Worm (Caenorhabditis elegans): ENCODE data around the gene T01B10.5.

The T01B10.5 gene

ce11 chrX:8460958-8461357 lies 34.1 kb upstream of the T01B10.5 start:
- no peak for TF ChIP-seq lin-32 (GFP tag; optimal IDR thresholded peaks at IDR 0.05)
- no peak for TF ChIP-seq elt-3 (tag; optimal IDR thresholded peaks at IDR 0.05)
- TF ChIP-seq elt-1 (tag; optimal IDR thresholded peaks at IDR 0.05; ENCODE audit: borderline replicate concordance, insufficient read depth) = peak; percentile 60
- TF ChIP-seq zip-8 (tag; optimal IDR thresholded peaks at IDR 0.05) = no peak

DNA sequence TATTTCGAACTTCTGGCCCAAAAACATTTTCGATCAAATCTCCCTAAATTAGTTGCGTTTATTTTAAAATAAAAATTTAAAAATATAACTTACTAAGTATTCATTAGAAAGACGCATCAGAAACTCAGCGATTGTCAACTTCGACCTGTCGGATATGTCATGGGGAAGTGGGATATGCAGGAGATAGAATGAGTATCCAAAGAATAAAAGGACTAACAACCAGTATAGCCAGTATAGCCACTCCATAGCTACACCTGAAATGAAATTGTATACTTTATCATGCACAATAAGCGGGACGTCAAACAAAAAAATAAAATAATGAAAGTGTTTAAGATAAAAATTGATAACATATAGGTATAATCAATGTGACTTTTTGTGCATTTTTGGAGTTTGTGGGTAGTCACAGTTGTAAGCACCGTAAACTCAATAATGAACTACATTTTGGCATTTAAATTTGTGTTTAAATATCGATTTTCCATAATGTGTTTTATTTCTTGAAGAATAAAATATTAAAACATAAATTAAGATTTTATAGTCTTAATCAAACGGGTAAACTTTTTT lies 31.9 kb upstream of the T01B10.5 start, which contains the start of gene F16F9.4:
TSS of gene F16F9.4 (minus strand) at position 276 of the 561 bp plus-strand sequence.
- TF ChIP-seq flh-1 (GFP tag; optimal IDR thresholded peaks at IDR 0.05) = no peak
- no peak for TF ChIP-seq ces-1 (GFP tag; optimal IDR thresholded peaks at IDR 0.05)
- TF ChIP-seq elt-1 (tag; optimal IDR thresholded peaks at IDR 0.05; ENCODE audit: borderline replicate concordance, insufficient read depth) = no peak
- no peak for TF ChIP-seq nhr-237 (tag; optimal IDR thresholded peaks at IDR 0.05)

ce11 chrX:8463889-8464444 lies 31.1 kb upstream of the T01B10.5 start:
- TF ChIP-seq elt-1 (tag; optimal IDR thresholded peaks at IDR 0.05; ENCODE audit: borderline replicate concordance, insufficient read depth) = peak; percentile 44
- TF ChIP-seq nhr-28 (tag; optimal IDR thresholded peaks at IDR 0.05) = no peak

DNA sequence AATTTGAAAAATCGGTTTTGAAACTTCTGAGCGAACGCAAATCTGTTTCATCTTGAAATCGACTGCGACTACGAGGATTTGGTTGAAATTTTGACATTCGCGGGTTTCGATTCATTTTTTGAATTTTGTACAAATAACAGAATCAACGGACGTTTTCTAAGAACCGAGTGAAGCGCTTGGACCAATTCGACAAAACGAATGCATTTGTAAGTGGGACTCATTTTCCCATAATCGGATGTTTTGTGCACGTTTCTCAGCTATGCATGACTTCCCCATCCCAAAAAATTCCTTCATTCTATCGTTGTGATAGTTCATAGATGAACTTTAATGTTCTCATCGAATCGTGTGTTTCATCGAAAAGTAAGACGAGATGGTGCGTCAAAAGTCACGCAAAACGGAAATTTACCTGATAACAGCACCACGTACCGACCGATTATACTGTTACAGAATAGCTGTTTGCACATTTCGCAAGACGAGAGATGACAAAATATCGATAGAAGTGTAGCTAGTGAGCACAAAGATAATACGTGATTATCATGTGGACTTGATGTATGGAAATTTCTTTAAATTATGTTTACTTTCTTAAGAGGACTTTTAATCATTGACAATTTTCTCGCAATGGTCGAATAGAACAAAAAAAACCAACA lies 24.9 kb upstream of the T01B10.5 start, which contains the start of gene mec-10:
TSS of gene mec-10 (minus strand) at position 189 of the 647 bp plus-strand sequence.
- no peak for TF ChIP-seq flh-1 (GFP tag; optimal IDR thresholded peaks at IDR 0.05)
- TF ChIP-seq unc-120 (tag; optimal IDR thresholded peaks at IDR 0.05; ENCODE audit: poor library complexity, severe bottlenecking) = no peak
- TF ChIP-seq nhr-28 (tag; optimal IDR thresholded peaks at IDR 0.05) = no peak
- no peak for TF ChIP-seq lin-32 (GFP tag; optimal IDR thresholded peaks at IDR 0.05)
- TF ChIP-seq snpc-4 (tag; optimal IDR thresholded peaks at IDR 0.05) = no peak
- TF ChIP-seq bed-3 (GFP tag; optimal IDR thresholded peaks at IDR 0.05) = no peak
- TF ChIP-seq nhr-76 (tag; optimal IDR thresholded peaks at IDR 0.05) = no peak
- no peak for TF ChIP-seq unc-62 (GFP tag; optimal IDR thresholded peaks at IDR 0.05)
- no peak for TF ChIP-seq drap-1 (GFP tag; optimal IDR thresholded peaks at IDR 0.05)
- TF ChIP-seq elt-1 (tag; optimal IDR thresholded peaks at IDR 0.05; ENCODE audit: borderline replicate concordance, insufficient read depth) = no peak
- TF ChIP-seq mep-1 (tag; optimal IDR thresholded peaks at IDR 0.05) = no peak
- TF ChIP-seq sptf-1 (tag; optimal IDR thresholded peaks at IDR 0.05) = no peak
- TF ChIP-seq ceh-83 (GFP tag; optimal IDR thresholded peaks at IDR 0.05) = no peak
- no peak for TF ChIP-seq cnd-1 (tag; optimal IDR thresholded peaks at IDR 0.05)
- no peak for TF ChIP-seq mab-5 (tag; optimal IDR thresholded peaks at IDR 0.05)
- no peak for TF ChIP-seq blmp-1 (tag; optimal IDR thresholded peaks at IDR 0.05)
- no peak for TF ChIP-seq tbx-8 (GFP tag; optimal IDR thresholded peaks at IDR 0.05)
- no peak for TF ChIP-seq ztf-11 (tag; optimal IDR thresholded peaks at IDR 0.05)
- no peak for TF ChIP-seq pha-4 (tag; optimal IDR thresholded peaks at IDR 0.05)
- no peak for TF ChIP-seq ceh-43 (GFP tag; optimal IDR thresholded peaks at IDR 0.05)

DNA sequence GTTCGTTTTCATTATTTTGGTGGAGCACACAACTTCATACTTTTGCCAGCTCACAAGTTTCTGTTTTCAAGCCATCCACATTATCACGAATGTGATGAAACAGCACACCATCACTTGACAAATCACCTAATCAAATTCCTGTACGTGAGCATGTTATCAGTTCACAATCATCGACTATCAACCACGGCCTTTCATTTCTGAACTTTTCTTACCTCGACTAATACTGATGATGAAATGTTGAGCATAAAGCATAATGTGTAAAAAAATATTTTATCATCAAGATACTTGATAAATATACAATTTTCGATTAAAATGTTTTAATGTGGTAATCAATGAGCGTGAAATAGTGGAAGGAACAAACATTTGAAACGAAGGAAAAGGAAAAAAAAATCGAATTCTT lies 21.6 kb upstream of the T01B10.5 start:
- no peak for TF ChIP-seq lin-32 (GFP tag; optimal IDR thresholded peaks at IDR 0.05)

- TF ChIP-seq elt-3 (tag; optimal IDR thresholded peaks at IDR 0.05) (peak; percentile 59), unc-62 (GFP tag; optimal IDR thresholded peaks at IDR 0.05) (peak; percentile 38), unc-120 (tag; optimal IDR thresholded peaks at IDR 0.05; ENCODE audit: poor library complexity, severe bottlenecking) (no peak)
These were observed 20.0 kb upstream of the T01B10.5 start for ce11 chrX:8475142-8475541.

- no peak for TF ChIP-seq ztf-11 (tag; optimal IDR thresholded peaks at IDR 0.05)
- no peak for TF ChIP-seq nhr-12 (tag; optimal IDR thresholded peaks at IDR 0.05)
- TF ChIP-seq snpc-4 (tag; optimal IDR thresholded peaks at IDR 0.05) = no peak
- TF ChIP-seq mls-2 (tag; optimal IDR thresholded peaks at IDR 0.05) = no peak
- no peak for TF ChIP-seq lin-32 (GFP tag; optimal IDR thresholded peaks at IDR 0.05)
- TF ChIP-seq ceh-39 (tag; optimal IDR thresholded peaks at IDR 0.05) = no peak
- TF ChIP-seq nhr-237 (tag; optimal IDR thresholded peaks at IDR 0.05) = no peak
- no peak for TF ChIP-seq tbx-8 (GFP tag; optimal IDR thresholded peaks at IDR 0.05)
- no peak for TF ChIP-seq lsy-2 (tag; optimal IDR thresholded peaks at IDR 0.05)
- no peak for TF ChIP-seq blmp-1 (tag; optimal IDR thresholded peaks at IDR 0.05)
- TF ChIP-seq drap-1 (GFP tag; optimal IDR thresholded peaks at IDR 0.05) = no peak
- no peak for TF ChIP-seq ceh-43 (GFP tag; optimal IDR thresholded peaks at IDR 0.05)
- no peak for TF ChIP-seq hlh-1 (tag; optimal IDR thresholded peaks at IDR 0.05)
- no peak for TF ChIP-seq unc-62 (GFP tag; optimal IDR thresholded peaks at IDR 0.05)
- TF ChIP-seq nhr-28 (tag; optimal IDR thresholded peaks at IDR 0.05) = no peak
- TF ChIP-seq unc-120 (tag; optimal IDR thresholded peaks at IDR 0.05; ENCODE audit: poor library complexity, severe bottlenecking) = no peak
- TF ChIP-seq ham-2 (GFP tag; optimal IDR thresholded peaks at IDR 0.05) = no peak
- TF ChIP-seq unc-39 (tag; optimal IDR thresholded peaks at IDR 0.05) = no peak
- no peak for TF ChIP-seq sem-2 (GFP tag; optimal IDR thresholded peaks at IDR 0.05)
These were observed 19.3 kb upstream of the T01B10.5 start, which contains the start of gene nhr-14 for ce11 chrX:8475759-8476228. nhr-14 (minus strand) TSS chrX:8476178.

Measured in whole organism, mixed stage, embryonic.